Fruit fly (Drosophila melanogaster): ENCODE data around the gene Xrp1.

- TF ChIP-seq CTCF (optimal IDR thresholded peaks at IDR 0.05) (no peak), CG8478 (optimal IDR thresholded peaks at IDR 0.05) (no peak)
These were observed 35.1 kb downstream of the Xrp1 start, which contains the start of gene CG43732 for dm6 chr3R:18949896-18950295.

Data from S2 (cell line).